Fruit fly (Drosophila melanogaster): ENCODE results near the gene CG9231.

CG9231 gene

DNA sequence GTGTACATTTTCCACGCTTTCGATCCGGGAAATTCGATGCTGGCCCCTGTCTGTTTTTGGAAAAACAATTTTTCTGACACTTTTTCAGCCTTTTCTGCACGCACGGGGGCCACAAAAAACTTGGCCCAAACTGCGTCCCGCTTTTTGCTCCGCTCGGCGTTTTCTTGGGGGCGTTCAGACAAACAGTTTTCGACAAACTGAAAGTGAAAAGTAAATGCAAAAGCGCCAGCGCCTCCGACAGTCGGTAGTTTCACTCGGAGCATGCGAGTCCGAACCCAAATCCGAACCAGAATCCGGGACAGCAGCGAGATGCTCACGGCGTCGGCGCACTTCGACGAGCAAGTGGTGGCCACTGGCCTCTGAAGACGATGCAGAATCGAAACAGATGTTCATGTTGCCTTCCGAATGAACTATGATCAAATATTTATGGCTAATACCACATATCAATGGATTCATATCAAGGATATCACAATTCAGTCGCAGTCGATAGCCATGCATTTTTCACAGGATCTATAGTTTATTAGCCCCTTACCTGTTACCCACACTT, 1.4 kb downstream of the CG9231 start, which contains the start of gene Shal (continued):
- TF ChIP-seq Dbx (GFP tag; IDR thresholded peaks at IDR 0.05) (no peak), Ets65A (GFP tag) (peak; percentile 90), CG18476 (GFP tag; optimal IDR thresholded peaks at IDR 0.05) (no peak), Sry-δ (GFP tag; optimal IDR thresholded peaks at IDR 0.05) (no peak), vnd (GFP tag; IDR thresholded peaks at IDR 0.05; ENCODE audit: partially characterized antibody) (no peak), dimm (GFP tag; IDR thresholded peaks at IDR 0.05) (no peak), pzg (GFP tag; optimal IDR thresholded peaks at IDR 0.05) (no peak), Hr39 (optimal IDR thresholded peaks at IDR 0.05) (no peak), row (GFP tag; IDR thresholded peaks at IDR 0.05) (peak; percentile 8; the same call in 1 of the 3 replicates), psq (GFP tag; optimal IDR thresholded peaks at IDR 0.05) (no peak), ftz-f1 (GFP tag; optimal IDR thresholded peaks at IDR 0.05) (no peak), NfI (GFP tag; optimal IDR thresholded peaks at IDR 0.05) (no peak), shn (GFP tag; optimal IDR thresholded peaks at IDR 0.05) (no peak), Taf1 (GFP tag; IDR thresholded peaks at IDR 0.05) (no peak), CG9932 (GFP tag; IDR thresholded peaks at IDR 0.05) (peak; percentile 21; the same call in 1 of the 2 replicates), ase (GFP tag; IDR thresholded peaks at IDR 0.05) (no peak), esg (GFP tag; conservative IDR thresholded peaks at IDR 0.05) (no peak), h (optimal IDR thresholded peaks at IDR 0.05) (no peak), CG16815 (GFP tag; optimal IDR thresholded peaks at IDR 0.05) (no peak), Jarid2 (GFP tag; optimal IDR thresholded peaks at IDR 0.05) (no peak), ranshi (GFP tag; IDR thresholded peaks at IDR 0.05) (no peak), phol (tag; optimal IDR thresholded peaks at IDR 0.05) (no peak), Rfx (GFP tag; IDR thresholded peaks at IDR 0.05) (no peak), Opbp (GFP tag; IDR thresholded peaks at IDR 0.05; ENCODE audit: partially characterized antibody) (0 out of 3 replicates have a peak, but pooled peaks have one; percentile 20), CG4328 (GFP tag; optimal IDR thresholded peaks at IDR 0.05) (no peak), lab (GFP tag; optimal IDR thresholded peaks at IDR 0.05) (no peak), CG1602 (GFP tag; optimal IDR thresholded peaks at IDR 0.05) (no peak), CG10654 (GFP tag; optimal IDR thresholded peaks at IDR 0.05) (no peak), Bgb (GFP tag; IDR thresholded peaks at IDR 0.05; ENCODE audit: partially characterized antibody) (peak; percentile 22; the same call in 1 of the 2 replicates), CG15514 (GFP tag; optimal IDR thresholded peaks at IDR 0.05) (peak; percentile 93), ro (GFP tag; IDR thresholded peaks at IDR 0.05) (no peak), CG17802 (tag; optimal IDR thresholded peaks at IDR 0.05) (peak; percentile 49), CG30020 (tag; optimal IDR thresholded peaks at IDR 0.05) (no peak), Med (GFP tag) (peak; percentile 74), CG12942 (GFP tag; optimal IDR thresholded peaks at IDR 0.05) (no peak), abd-A (tag; optimal IDR thresholded peaks at IDR 0.05) (no peak), Hr78 (GFP tag; optimal IDR thresholded peaks at IDR 0.05) (no peak), C15 (GFP tag; IDR thresholded peaks at IDR 0.05) (0 out of 3 replicates have a peak, but pooled peaks have one; percentile 19), CG4360 (GFP tag; IDR thresholded peaks at IDR 0.05) (no peak), knrl (GFP tag; IDR thresholded peaks at IDR 0.05; ENCODE audit: partially characterized antibody) (no peak), CG11504 (tag; optimal IDR thresholded peaks at IDR 0.05) (no peak), CG16779 (GFP tag; IDR thresholded peaks at IDR 0.05) (peak; percentile 26; the same call in 1 of the 2 replicates), CG32532 (GFP tag; IDR thresholded peaks at IDR 0.05) (0 out of 2 replicates have a peak, but pooled peaks have one; percentile 28), maf-S (GFP tag; optimal IDR thresholded peaks at IDR 0.05) (no peak), her (GFP tag; optimal IDR thresholded peaks at IDR 0.05) (no peak), gcm2 (GFP tag; optimal IDR thresholded peaks at IDR 0.05) (no peak), nom (GFP tag; optimal IDR thresholded peaks at IDR 0.05) (no peak), salm (tag; optimal IDR thresholded peaks at IDR 0.05) (no peak), CG15601 (tag; optimal IDR thresholded peaks at IDR 0.05) (no peak), gsb (GFP tag; IDR thresholded peaks at IDR 0.05) (no peak), Dfd (GFP tag; optimal IDR thresholded peaks at IDR 0.05) (no peak)

Measured in whole organism, embryonic.